Worm (Caenorhabditis elegans) whole organism, L3 larva: ENCODE data around the gene Y47D7A.13.

Experiments used
- R02D3.7 ChIP-seq: fragments of 150-350 bp; optimal IDR thresholded peaks from 2 replicates; lab custom pipeline; 2014; ENCODE audit warnings: missing biosample characterization, missing genetic modification characterization
- ama-1 ChIP-seq: fragments of 150-350 bp; optimal IDR thresholded peaks from 2 replicates; lab custom pipeline; 2018
- ceh-16 ChIP-seq: sonication (generic microtip); optimal IDR thresholded peaks from 2 replicates; lab custom pipeline; 2017; ENCODE audit warnings: missing biosample characterization, missing genetic modification characterization
- ceh-82 ChIP-seq: fragments of 150-350 bp; optimal IDR thresholded peaks from 2 replicates; lab custom pipeline; 2014; ENCODE audit warnings: missing biosample characterization, missing genetic modification characterization
- ceh-9 ChIP-seq: sonication (generic microtip); optimal IDR thresholded peaks from 2 replicates; lab custom pipeline; 2018; ENCODE audit warnings: missing biosample characterization, missing genetic modification characterization
- daf-12 ChIP-seq: fragments of 150-350 bp; optimal IDR thresholded peaks from 2 replicates; lab custom pipeline; 2014; ENCODE audit warnings: missing biosample characterization, missing genetic modification reagents, missing genetic modification characterization
- egl-27 ChIP-seq: sonication (generic microtip); optimal IDR thresholded peaks from 4 replicates; lab custom pipeline; 2017; ENCODE audit warnings: missing biosample characterization, missing genetic modification reagents, missing genetic modification characterization
- egl-5 ChIP-seq: fragments of 150-350 bp; optimal IDR thresholded peaks from 2 replicates; lab custom pipeline; 2017; ENCODE audit warnings: missing biosample characterization, missing genetic modification reagents, missing genetic modification characterization, inconsistent platforms
- elt-1 ChIP-seq: fragments of 150-350 bp; optimal IDR thresholded peaks from 2 replicates; lab custom pipeline; 2014; ENCODE audit warnings: missing biosample characterization, missing genetic modification characterization
- elt-2 ChIP-seq: sonication (generic microtip); optimal IDR thresholded peaks from 2 replicates; lab custom pipeline; 2016; ENCODE audit warnings: missing genetic modification reagents, mild to moderate bottlenecking, missing genetic modification characterization, missing compliant biosample characterization
- elt-3 ChIP-seq, 3 experiments: fragments of 150-350 bp in 1 of 3; sonication (generic microtip) in 2 of 3; optimal IDR thresholded peaks; 2 replicates in 2 of 3; 4 replicates in 1 of 3; lab custom pipeline; 2014 to 2017; ENCODE audit warnings: missing biosample characterization in 3 of 3, missing genetic modification characterization in 3 of 3
- eor-1 ChIP-seq, 2 experiments: fragments of 150-350 bp; optimal IDR thresholded peaks; 2 replicates each; lab custom pipeline; 2014 to 2018; ENCODE audit warnings: missing biosample characterization in 2 of 2, missing genetic modification characterization in 2 of 2
- fkh-10 ChIP-seq: sonication (generic microtip); optimal IDR thresholded peaks from 2 replicates; lab custom pipeline; 2017; ENCODE audit warnings: missing biosample characterization, missing genetic modification reagents, missing genetic modification characterization
- fkh-2 ChIP-seq: fragments of 150-350 bp; optimal IDR thresholded peaks from 2 replicates; lab custom pipeline; 2014; ENCODE audit warnings: missing biosample characterization, missing genetic modification reagents, missing genetic modification characterization
- fos-1 ChIP-seq: fragments of 150-350 bp; optimal IDR thresholded peaks from 2 replicates; lab custom pipeline; 2014; ENCODE audit warnings: missing biosample characterization, missing genetic modification characterization
- hmg-11 ChIP-seq: sonication (generic microtip); optimal IDR thresholded peaks from 2 replicates; lab custom pipeline; 2016; ENCODE audit warnings: missing genetic modification characterization, missing compliant biosample characterization
- jun-1 ChIP-seq: fragments of 150-350 bp; optimal IDR thresholded peaks from 2 replicates; lab custom pipeline; 2014; ENCODE audit warnings: missing biosample characterization, missing genetic modification reagents, missing genetic modification characterization
- lin-15B ChIP-seq: fragments of 150-350 bp; optimal IDR thresholded peaks from 2 replicates; lab custom pipeline; 2014; ENCODE audit warnings: missing biosample characterization, missing genetic modification characterization
- lin-39 ChIP-seq: fragments of 150-350 bp; optimal IDR thresholded peaks from 2 replicates; lab custom pipeline; 2018; ENCODE audit warnings: missing biosample characterization, missing genetic modification reagents, missing genetic modification characterization
- mdl-1 ChIP-seq: fragments of 150-350 bp; optimal IDR thresholded peaks from 2 replicates; lab custom pipeline; 2014; ENCODE audit warnings: missing biosample characterization, missing genetic modification characterization
- nfya-1 ChIP-seq: sonication (generic microtip); optimal IDR thresholded peaks from 2 replicates; lab custom pipeline; 2017; ENCODE audit warnings: missing genetic modification characterization, mild to moderate bottlenecking, missing compliant biosample characterization, antibody characterized with exemption, moderate library complexity; ENCODE audit not compliant: insufficient read depth
- nhr-11 ChIP-seq: fragments of 150-350 bp; optimal IDR thresholded peaks from 2 replicates; lab custom pipeline; 2014; ENCODE audit warnings: missing biosample characterization, missing genetic modification characterization
- nhr-12 ChIP-seq: fragments of 150-350 bp; optimal IDR thresholded peaks from 2 replicates; lab custom pipeline; 2014; ENCODE audit warnings: missing biosample characterization, missing genetic modification characterization
- nhr-23 ChIP-seq: fragments of 150-350 bp; optimal IDR thresholded peaks from 2 replicates; lab custom pipeline; 2014; ENCODE audit warnings: missing biosample characterization, missing genetic modification reagents, missing genetic modification characterization
- nhr-237 ChIP-seq: fragments of 150-350 bp; optimal IDR thresholded peaks from 2 replicates; lab custom pipeline; 2014; ENCODE audit warnings: missing biosample characterization, missing genetic modification characterization
- nhr-25 ChIP-seq: sonication (generic microtip); optimal IDR thresholded peaks from 2 replicates; lab custom pipeline; 2017; ENCODE audit warnings: missing biosample characterization, missing genetic modification characterization
- nhr-28 ChIP-seq: fragments of 150-350 bp; optimal IDR thresholded peaks from 2 replicates; lab custom pipeline; 2014; ENCODE audit warnings: missing biosample characterization, missing genetic modification characterization
- nhr-76 ChIP-seq: fragments of 150-350 bp; sonication (generic microtip); optimal IDR thresholded peaks from 5 replicates; lab custom pipeline; 2014; ENCODE audit warnings: missing biosample characterization, missing genetic modification characterization
- nhr-77 ChIP-seq: fragments of 150-350 bp; optimal IDR thresholded peaks from 2 replicates; lab custom pipeline; 2014; ENCODE audit warnings: missing biosample characterization, missing genetic modification characterization
- pha-4 ChIP-seq: fragments of 150-350 bp; optimal IDR thresholded peaks from 2 replicates; lab custom pipeline; 2014; ENCODE audit warnings: missing biosample characterization, missing genetic modification reagents, missing genetic modification characterization
- pqm-1 ChIP-seq: fragments of 150-350 bp; optimal IDR thresholded peaks from 2 replicates; lab custom pipeline; 2017; ENCODE audit warnings: missing biosample characterization, missing genetic modification characterization, inconsistent platforms
- sea-2 ChIP-seq: fragments of 150-350 bp; sonication (generic microtip); optimal IDR thresholded peaks from 4 replicates; lab custom pipeline; 2014; ENCODE audit warnings: missing biosample characterization, missing genetic modification reagents, missing genetic modification characterization
- zag-1 ChIP-seq: fragments of 150-350 bp; optimal IDR thresholded peaks from 2 replicates; lab custom pipeline; 2014; ENCODE audit warnings: missing biosample characterization, missing genetic modification characterization
- ztf-11 ChIP-seq: fragments of 150-350 bp; optimal IDR thresholded peaks from 2 replicates; lab custom pipeline; 2014; ENCODE audit warnings: missing biosample characterization, missing genetic modification characterization

Gene Y47D7A.13

DNA sequence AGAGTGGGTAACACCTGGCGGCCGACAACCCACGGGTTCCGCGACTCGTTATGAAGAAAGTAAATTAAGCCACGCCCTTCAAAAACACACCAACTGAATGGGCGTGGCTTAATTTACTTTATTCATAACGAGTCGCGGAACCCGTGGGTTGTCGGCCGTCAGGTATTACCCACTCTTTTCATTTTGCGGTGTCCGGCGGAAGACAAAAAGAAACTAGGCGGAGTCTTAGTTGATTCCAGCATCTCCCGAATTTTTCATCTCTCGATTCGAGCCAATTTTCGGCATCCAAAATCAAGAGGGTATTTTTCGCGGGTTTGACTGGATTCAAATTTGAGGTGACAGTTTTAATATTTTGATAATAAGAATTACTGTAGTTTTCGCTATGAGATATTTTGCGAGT lies 11.9 kb upstream of the Y47D7A.13 start:
- no peak for TF ChIP-seq nhr-12 (tag; lab: Kevin White, UChicago)
- no peak for TF ChIP-seq hmg-11
- no peak for TF ChIP-seq fkh-10 (GFP tag; lab: Kevin White, UChicago)
- no peak for TF ChIP-seq nfya-1 (tag; lab: Kevin White, UChicago)
- TF ChIP-seq fos-1 (tag; lab: Kevin White, UChicago): no peak
- TF ChIP-seq lin-39: no peak
- no peak for TF ChIP-seq elt-3 (tag; optimal IDR thresholded peaks at IDR 0.05; lab: Kevin White, UChicago)
- no peak for TF ChIP-seq sea-2 (GFP tag; lab: Kevin White, UChicago)
- no peak for TF ChIP-seq daf-12 (tag; lab: Kevin White, UChicago)
- no peak for TF ChIP-seq nhr-11 (tag; lab: Kevin White, UChicago)
- no peak for TF ChIP-seq nhr-76

DNA sequence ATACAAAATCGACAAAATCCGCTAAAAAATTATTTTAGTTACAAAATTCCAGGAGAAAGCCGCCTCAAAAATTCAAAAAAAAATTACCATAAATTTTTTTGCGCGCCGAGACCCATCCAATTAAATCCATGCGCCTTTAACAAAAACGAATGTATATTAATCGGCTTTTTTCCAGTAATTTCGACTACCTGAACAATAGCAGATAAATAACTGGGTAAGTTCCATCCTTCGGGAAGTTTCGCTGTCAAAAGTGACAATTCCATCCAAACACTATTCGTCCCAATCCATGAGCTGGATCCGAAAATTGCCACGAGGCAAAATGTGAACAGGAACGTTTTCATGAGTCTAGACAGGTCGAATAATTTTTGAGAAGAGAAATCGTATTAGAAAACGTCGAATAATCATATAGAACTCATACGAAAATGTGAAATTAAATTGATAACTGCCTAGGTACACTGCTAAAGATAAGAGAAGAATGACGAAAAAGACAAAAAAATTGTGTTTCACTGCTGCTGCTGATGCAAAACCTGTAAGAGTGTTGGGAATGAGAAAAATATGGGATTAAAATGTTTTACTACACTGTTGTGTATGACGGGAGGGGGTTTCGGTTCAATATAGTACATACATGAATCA lies 7.1 kb upstream of the Y47D7A.13 start, which contains the start of gene rft-1:
rft-1 (minus strand) TSS at position 475 of the 633 bp plus-strand sequence.
- TF ChIP-seq elt-2 (tag; lab: Kevin White, UChicago) (peak; percentile 50), pqm-1 (tag; lab: Kevin White, UChicago) (peak; percentile 12), zag-1 (tag; lab: Kevin White, UChicago) (no peak)
- TF ChIP-seq, all 47 proteins: peak for 2

DNA sequence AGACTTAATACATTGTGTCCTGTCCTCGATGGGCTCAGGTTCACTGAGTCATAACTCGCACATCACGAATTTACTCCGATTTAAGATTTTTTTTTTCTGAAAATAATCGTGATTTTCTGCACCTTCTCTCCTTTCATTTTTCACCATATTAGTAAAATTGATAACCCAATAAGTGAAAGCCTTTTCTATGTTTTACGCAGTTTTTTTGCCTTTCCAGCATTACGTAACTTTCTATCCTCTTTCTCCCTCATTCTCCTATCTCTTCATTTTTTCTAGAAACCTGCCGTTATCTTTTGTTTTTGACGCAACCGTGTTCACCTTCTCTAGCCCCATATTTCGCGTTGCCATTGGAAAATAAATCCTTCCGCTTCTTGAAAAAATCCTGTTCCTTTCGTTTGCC lies 1.5 kb upstream of the Y47D7A.13 start:
- TF ChIP-seq nhr-25 (tag; lab: Kevin White, UChicago): peak; percentile 43
- no peak for TF ChIP-seq sea-2 (GFP tag; lab: Kevin White, UChicago)

DNA sequence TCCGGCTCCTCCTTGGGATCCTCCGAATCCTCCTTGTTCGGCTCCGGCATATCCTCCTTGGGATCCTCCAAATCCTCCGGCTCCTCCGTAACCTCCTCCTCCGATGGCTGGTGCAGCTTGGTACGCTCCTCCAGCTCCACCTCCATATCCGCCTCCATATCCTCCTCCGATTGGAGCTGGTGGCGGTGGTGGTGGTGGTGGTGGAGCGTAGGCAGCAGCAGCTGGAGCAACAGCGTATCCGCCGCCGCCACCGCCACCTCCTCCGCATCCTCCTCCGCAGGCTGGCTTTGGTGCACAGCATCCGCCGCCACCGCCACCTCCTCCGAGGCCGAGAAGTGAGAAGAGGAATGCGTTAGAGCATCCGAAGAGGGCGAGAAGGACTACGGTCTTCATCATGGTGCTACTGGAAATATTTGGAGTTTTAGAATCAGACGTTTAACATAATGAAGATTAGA lies 2.9 kb downstream of the Y47D7A.13 start, which contains the start of gene Y47D7A.15:
Y47D7A.15 (minus strand) TSS at position 405 of the 455 bp plus-strand sequence.
- no peak for TF ChIP-seq elt-3 (tag; optimal IDR thresholded peaks at IDR 0.05; lab: Kevin White, UChicago)
- TF ChIP-seq egl-5 (tag; lab: Kevin White, UChicago): no peak
- TF ChIP-seq nhr-25 (tag; lab: Kevin White, UChicago): no peak
- TF ChIP-seq nhr-12 (tag; lab: Kevin White, UChicago): no peak
- no peak for TF ChIP-seq pha-4
- no peak for TF ChIP-seq fkh-2
- no peak for TF ChIP-seq lin-39
- no peak for TF ChIP-seq daf-12 (tag; lab: Kevin White, UChicago)
- TF ChIP-seq elt-2 (tag; lab: Kevin White, UChicago): no peak

DNA sequence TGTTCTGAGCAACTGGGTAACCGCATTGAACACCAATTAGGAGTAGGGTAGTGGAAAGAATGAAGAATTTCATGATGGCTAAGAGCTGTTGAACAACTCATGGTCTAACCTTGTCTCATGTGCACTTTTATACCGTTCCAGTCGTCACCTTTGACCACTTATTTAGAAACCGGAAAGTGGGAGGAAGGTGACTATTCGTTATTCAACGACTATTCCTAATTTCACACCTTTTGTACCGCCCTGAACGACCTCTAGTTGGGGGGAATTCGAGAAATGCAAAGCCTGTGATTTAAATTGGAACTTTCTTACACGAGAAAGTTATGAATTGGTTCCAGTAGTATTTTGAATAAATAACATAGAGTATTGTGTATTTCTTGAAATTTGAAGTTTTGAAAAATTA lies 6.2 kb downstream of the Y47D7A.13 start, which contains the start of gene Y47D7A.12:
Y47D7A.12 (minus strand) TSS at position 101 of the 400 bp plus-strand sequence.
- TF ChIP-seq nhr-77 (no peak), pha-4 (no peak), lin-15B (tag; lab: Kevin White, UChicago) (no peak), pqm-1 (tag; lab: Kevin White, UChicago) (no peak), nhr-23 (tag; lab: Kevin White, UChicago) (no peak), nhr-28 (no peak), fkh-10 (GFP tag; lab: Kevin White, UChicago) (no peak), nfya-1 (tag; lab: Kevin White, UChicago) (no peak), elt-2 (tag; lab: Kevin White, UChicago) (no peak), elt-3 (tag; optimal IDR thresholded peaks at IDR 0.05; lab: Kevin White, UChicago) (no peak), ceh-9 (tag; lab: Kevin White, UChicago) (no peak), ceh-82 (no peak), hmg-11 (no peak), jun-1 (tag; lab: Kevin White, UChicago) (no peak)
- TF ChIP-seq, all 47 proteins: peak for 0

DNA sequence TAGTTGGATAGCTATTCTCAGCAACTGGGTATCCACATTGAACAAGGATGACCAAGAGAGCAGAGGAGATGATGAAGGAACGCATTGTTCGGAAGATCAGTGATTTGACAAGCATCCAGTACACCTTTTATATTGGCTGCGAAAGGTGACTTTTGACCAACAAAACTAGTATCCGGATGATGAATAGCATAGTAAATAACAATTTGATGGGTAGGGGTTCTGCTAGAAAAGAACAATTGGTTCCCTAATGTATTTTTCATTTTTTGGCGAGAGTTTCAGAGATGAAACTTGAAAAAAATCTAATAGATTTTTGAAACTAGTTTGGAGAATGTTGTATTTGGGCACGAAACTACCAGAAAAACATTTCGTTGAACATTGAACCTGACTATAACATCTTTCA lies 7.5 kb downstream of the Y47D7A.13 start, which contains the start of gene Y47D7A.11:
Y47D7A.11 (minus strand) TSS at position 101 of the 400 bp plus-strand sequence.
- TF ChIP-seq nhr-237 (tag; lab: Kevin White, UChicago) (no peak), ztf-11 (tag; lab: Kevin White, UChicago) (no peak), elt-1 (tag; lab: Kevin White, UChicago) (no peak), nhr-23 (tag; lab: Kevin White, UChicago) (no peak), ceh-82 (no peak), eor-1 (tag; optimal IDR thresholded peaks at IDR 0.05; lab: Kevin White, UChicago) (no peak), mdl-1 (tag; lab: Kevin White, UChicago) (no peak), ceh-16 (tag; lab: Kevin White, UChicago) (no peak), egl-27 (tag; lab: Kevin White, UChicago) (no peak), ama-1 (no peak), sea-2 (GFP tag; lab: Kevin White, UChicago) (no peak), egl-5 (tag; lab: Kevin White, UChicago) (no peak), R02D3.7 (tag; lab: Kevin White, UChicago) (no peak)
- TF ChIP-seq, all 47 proteins: peak for 0
